Fruit fly (Drosophila melanogaster) whole organism: ENCODE data around the gene Pgcl.

Experiments
- CG8478 ChIP-seq: fragments of >200 bp; optimal IDR thresholded peaks from 2 replicates; lab custom pipeline; 2018; ENCODE audit warnings: inconsistent platforms
- Dll ChIP-seq: fragments of >200 bp; optimal IDR thresholded peaks from 2 replicates; lab custom pipeline; 2017
- EcR ChIP-seq, 2 experiments: fragments of >200 bp; optimal IDR thresholded peaks; 2 replicates each; lab custom pipeline; 2017; ENCODE audit warnings: missing biosample characterization in 2 of 2, missing genetic modification characterization in 2 of 2, missing genetic modification reagents in 2 of 2
- pan ChIP-seq: fragments of >200 bp; optimal IDR thresholded peaks from 2 replicates; lab custom pipeline; 2017
- psq ChIP-seq: fragments of >200 bp; optimal IDR thresholded peaks from 2 replicates; lab custom pipeline; 2017
- usp ChIP-seq: fragments of >200 bp; optimal IDR thresholded peaks from 2 replicates; lab custom pipeline; 2017; ENCODE audit warnings: missing biosample characterization, missing genetic modification characterization, mixed read lengths

Pgcl gene

DNA sequence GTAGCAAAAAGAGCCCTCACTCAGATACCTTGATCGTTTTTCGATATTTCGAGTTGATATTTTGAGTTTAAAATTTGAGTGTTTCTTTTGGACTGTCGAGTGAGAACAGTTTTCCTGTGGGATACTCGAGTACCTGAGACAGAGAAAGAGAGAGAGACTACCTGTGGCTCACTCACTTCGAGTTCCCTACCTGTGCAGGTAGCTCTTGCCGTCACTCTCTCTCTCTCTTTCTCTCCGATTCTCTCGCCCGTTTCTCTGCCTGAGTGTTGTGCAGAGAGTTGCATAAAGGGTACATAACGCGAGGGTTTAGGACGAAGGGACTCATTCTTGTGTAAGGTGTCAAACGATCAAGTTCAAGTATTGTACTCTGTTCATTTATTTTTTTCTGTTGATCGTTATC lies 41.5 kb downstream of the Pgcl start, which contains the start of gene sc:
sc (plus strand) TSS at position 315 of the 400 bp plus-strand sequence.
- TF ChIP-seq psq: no peak
- TF ChIP-seq pan (lab: Kevin White, UChicago): no peak
- no peak for TF ChIP-seq usp (GFP tag; lab: Kevin White, UChicago)
- no peak for TF ChIP-seq Dll (lab: Kevin White, UChicago)
- TF ChIP-seq EcR (GFP tag; optimal IDR thresholded peaks at IDR 0.05; lab: Kevin White, UChicago): no peak
- TF ChIP-seq CG8478 (lab: Kevin White, UChicago): no peak

dm6 chrX:392979-393378 lies 44.3 kb downstream of the Pgcl start:
- TF ChIP-seq EcR (GFP tag; optimal IDR thresholded peaks at IDR 0.05; lab: Kevin White, UChicago) (no peak), pan (lab: Kevin White, UChicago) (no peak), CG8478 (lab: Kevin White, UChicago) (no peak), Dll (lab: Kevin White, UChicago) (no peak), psq (no peak), usp (GFP tag; lab: Kevin White, UChicago) (no peak)

- no peak for TF ChIP-seq psq
- no peak for TF ChIP-seq CG8478 (lab: Kevin White, UChicago)
- no peak for TF ChIP-seq pan (lab: Kevin White, UChicago)
- TF ChIP-seq usp (GFP tag; lab: Kevin White, UChicago): no peak
- TF ChIP-seq EcR (GFP tag; optimal IDR thresholded peaks at IDR 0.05; lab: Kevin White, UChicago): no peak
- no peak for TF ChIP-seq Dll (lab: Kevin White, UChicago)
These were observed 45.0 kb downstream of the Pgcl start for dm6 chrX:392242-392641.

dm6 chrX:390457-390856 lies 46.8 kb downstream of the Pgcl start:
- TF ChIP-seq pan (lab: Kevin White, UChicago): no peak
